Worm (Caenorhabditis elegans): ENCODE measurements around the gene ucr-1.

- TF ChIP-seq lag-1 (GFP tag; IDR thresholded peaks at IDR 0.05) (no peak), ama-1 (optimal IDR thresholded peaks at IDR 0.05) (no peak), ama-1 (GFP tag; optimal IDR thresholded peaks at IDR 0.05) (no peak), pha-4 (tag; optimal IDR thresholded peaks at IDR 0.05) (no peak), ceh-58 (GFP tag; IDR thresholded peaks at IDR 0.05) (no peak)
Observed at ce11 chrIII:5623418-5623817, 31.5 kb downstream of the ucr-1 start.
